Worm (Caenorhabditis elegans) whole organism, mixed stage, embryonic: ENCODE data around the gene M88.4.

Experiments
- blmp-1 ChIP-seq: fragments of 150-350 bp; optimal IDR thresholded peaks from 2 replicates; lab custom pipeline; 2014; ENCODE audit warnings: missing biosample characterization, missing genetic modification characterization
- ceh-43 ChIP-seq: fragments of 200-800 bp; sonication (Bioruptor generic); optimal IDR thresholded peaks from 2 replicates; lab custom pipeline; 2018; ENCODE audit warnings: mild to moderate bottlenecking, missing genetic modification characterization, moderate library complexity, missing compliant biosample characterization
- ces-1 ChIP-seq: fragments of 150-350 bp; optimal IDR thresholded peaks from 2 replicates; lab custom pipeline; 2014; ENCODE audit warnings: missing biosample characterization, missing genetic modification reagents, missing genetic modification characterization
- elt-3 ChIP-seq: fragments of 150-350 bp; optimal IDR thresholded peaks from 2 replicates; lab custom pipeline; 2014; ENCODE audit warnings: missing biosample characterization, missing genetic modification characterization
- lin-13 ChIP-seq: fragments of 150-350 bp; optimal IDR thresholded peaks from 2 replicates; lab custom pipeline; 2014; ENCODE audit warnings: missing biosample characterization, missing genetic modification characterization
- lin-32 ChIP-seq: fragments of 200-800 bp; sonication (Bioruptor generic); optimal IDR thresholded peaks from 2 replicates; lab custom pipeline; 2018; ENCODE audit warnings: mild to moderate bottlenecking, missing genetic modification characterization, missing compliant biosample characterization
- nhr-12 ChIP-seq: fragments of 150-350 bp; optimal IDR thresholded peaks from 2 replicates; lab custom pipeline; 2014; ENCODE audit warnings: missing biosample characterization, missing genetic modification characterization
- nhr-237 ChIP-seq: fragments of 150-350 bp; optimal IDR thresholded peaks from 2 replicates; lab custom pipeline; 2014; ENCODE audit warnings: missing biosample characterization, missing genetic modification characterization
- nhr-76 ChIP-seq: sonication (generic microtip); optimal IDR thresholded peaks from 2 replicates; lab custom pipeline; 2017; ENCODE audit warnings: missing biosample characterization, missing genetic modification characterization
- snpc-4 ChIP-seq: fragments of 150-350 bp; optimal IDR thresholded peaks from 2 replicates; lab custom pipeline; 2014; ENCODE audit warnings: missing biosample characterization, missing genetic modification characterization
- sptf-1 ChIP-seq: sonication (generic microtip); optimal IDR thresholded peaks from 2 replicates; lab custom pipeline; 2017; ENCODE audit warnings: mild to moderate bottlenecking, missing genetic modification characterization, moderate library complexity, missing compliant biosample characterization
- unc-39 ChIP-seq: fragments of 150-350 bp; optimal IDR thresholded peaks from 2 replicates; lab custom pipeline; 2014; ENCODE audit warnings: missing biosample characterization, missing genetic modification characterization
- unc-62 ChIP-seq: fragments of 150-350 bp; optimal IDR thresholded peaks from 2 replicates; lab custom pipeline; 2014; ENCODE audit warnings: missing biosample characterization, missing genetic modification reagents, missing genetic modification characterization

- TF ChIP-seq sptf-1 (tag; lab: Kevin White, UChicago) = no peak
- TF ChIP-seq nhr-76 (tag; lab: Kevin White, UChicago) = no peak
- no peak for TF ChIP-seq lin-13
- TF ChIP-seq unc-39 (tag; lab: Kevin White, UChicago) = no peak
- no peak for TF ChIP-seq unc-62 (GFP tag; lab: Kevin White, UChicago)
- TF ChIP-seq nhr-12 = no peak
- peak; percentile 96 for TF ChIP-seq ces-1
- no peak for TF ChIP-seq lin-32
- no peak for TF ChIP-seq snpc-4 (tag; lab: Kevin White, UChicago)
- TF ChIP-seq blmp-1 (tag; lab: Kevin White, UChicago) = no peak
- no peak for TF ChIP-seq nhr-237 (tag; lab: Kevin White, UChicago)
- no peak for TF ChIP-seq elt-3 (tag; lab: Kevin White, UChicago)
- TF ChIP-seq ceh-43 (GFP tag; lab: Kevin White, UChicago) = no peak
Measured at ce11 chrIII:4515173-4515572, 33.7 kb upstream of the M88.4 start.
